Fruit fly (Drosophila melanogaster): ENCODE measurements around the gene CG11722.

The CG11722 gene

dm6 chr3R:10034995-10035446 is 10.3 kb downstream of the CG11722 start:
- no peak for TF ChIP-seq CG11617 (GFP tag; optimal IDR thresholded peaks at IDR 0.05)

- no peak for TF ChIP-seq CG33017 (tag; optimal IDR thresholded peaks at IDR 0.05)
- TF ChIP-seq CG7045 (GFP tag; optimal IDR thresholded peaks at IDR 0.05), result no peak
- TF ChIP-seq CG11617 (GFP tag; optimal IDR thresholded peaks at IDR 0.05), result no peak
- no peak for TF ChIP-seq toe (GFP tag; optimal IDR thresholded peaks at IDR 0.05)
- TF ChIP-seq cic (GFP tag; optimal IDR thresholded peaks at IDR 0.05), result no peak
- no peak for TF ChIP-seq bab1 (GFP tag; optimal IDR thresholded peaks at IDR 0.05)
- TF ChIP-seq Hr96 (GFP tag; optimal IDR thresholded peaks at IDR 0.05), result no peak
- no peak for TF ChIP-seq pad (GFP tag; optimal IDR thresholded peaks at IDR 0.05)
- no peak for TF ChIP-seq CG1620 (GFP tag; optimal IDR thresholded peaks at IDR 0.05)
- no peak for TF ChIP-seq ovo (GFP tag; optimal IDR thresholded peaks at IDR 0.05)
- no peak for TF ChIP-seq CG5204 (GFP tag; optimal IDR thresholded peaks at IDR 0.05)
These were observed 12.2 kb downstream of the CG11722 start for dm6 chr3R:10032951-10033720.

- TF ChIP-seq CG12768 (GFP tag; optimal IDR thresholded peaks at IDR 0.05) (no peak), cnc (optimal IDR thresholded peaks at IDR 0.05) (no peak), kay (GFP tag; ENCODE audit: borderline replicate concordance) (peak; percentile 92), CG7045 (GFP tag; optimal IDR thresholded peaks at IDR 0.05) (no peak)
These were observed 13.9 kb downstream of the CG11722 start for dm6 chr3R:10031480-10031879.

dm6 chr3R:10028378-10028777 is 17.0 kb downstream of the CG11722 start:
- TF ChIP-seq cnc (optimal IDR thresholded peaks at IDR 0.05), result no peak
- TF ChIP-seq toe (GFP tag; optimal IDR thresholded peaks at IDR 0.05), result no peak
- TF ChIP-seq cic (GFP tag; optimal IDR thresholded peaks at IDR 0.05), result no peak
- TF ChIP-seq CG14711 (tag; optimal IDR thresholded peaks at IDR 0.05), result no peak
- no peak for TF ChIP-seq tj (GFP tag; optimal IDR thresholded peaks at IDR 0.05)
- TF ChIP-seq Mnt (GFP tag; optimal IDR thresholded peaks at IDR 0.05), result no peak
- no peak for TF ChIP-seq CG7045 (GFP tag; optimal IDR thresholded peaks at IDR 0.05)
- no peak for TF ChIP-seq CG1620 (GFP tag; optimal IDR thresholded peaks at IDR 0.05)
- no peak for TF ChIP-seq pad (GFP tag; optimal IDR thresholded peaks at IDR 0.05)
- no peak for TF ChIP-seq ovo (GFP tag; optimal IDR thresholded peaks at IDR 0.05)
- TF ChIP-seq Hr96 (GFP tag; optimal IDR thresholded peaks at IDR 0.05), result no peak
- no peak for TF ChIP-seq Crg-1 (GFP tag; optimal IDR thresholded peaks at IDR 0.05)
- TF ChIP-seq Clk (GFP tag; optimal IDR thresholded peaks at IDR 0.05), result no peak
- TF ChIP-seq CG11617 (GFP tag; optimal IDR thresholded peaks at IDR 0.05), result no peak
- TF ChIP-seq CG33017 (tag; optimal IDR thresholded peaks at IDR 0.05), result no peak
- TF ChIP-seq bab1 (GFP tag; optimal IDR thresholded peaks at IDR 0.05), result no peak
- no peak for TF ChIP-seq CG12768 (GFP tag; optimal IDR thresholded peaks at IDR 0.05)
- TF ChIP-seq CG7101 (tag; optimal IDR thresholded peaks at IDR 0.05), result no peak
- no peak for TF ChIP-seq kay (GFP tag; ENCODE audit: borderline replicate concordance)
- no peak for TF ChIP-seq CG5204 (GFP tag; optimal IDR thresholded peaks at IDR 0.05)

dm6 chr3R:10025050-10025449 is 20.3 kb downstream of the CG11722 start, which contains the start of gene CG31407:
TSS of gene CG31407 (minus strand) at chr3R:10025150.
- TF ChIP-seq pad (GFP tag; optimal IDR thresholded peaks at IDR 0.05) (no peak), CG7101 (tag; optimal IDR thresholded peaks at IDR 0.05) (no peak), tj (GFP tag; optimal IDR thresholded peaks at IDR 0.05) (no peak), Crg-1 (GFP tag; optimal IDR thresholded peaks at IDR 0.05) (no peak), ovo (GFP tag; optimal IDR thresholded peaks at IDR 0.05) (no peak), Hr96 (GFP tag; optimal IDR thresholded peaks at IDR 0.05) (no peak), CG14711 (tag; optimal IDR thresholded peaks at IDR 0.05) (no peak), CG12768 (GFP tag; optimal IDR thresholded peaks at IDR 0.05) (no peak)

dm6 chr3R:10024032-10024712 is 21.2 kb downstream of the CG11722 start:
- no peak for TF ChIP-seq CG7045 (GFP tag; optimal IDR thresholded peaks at IDR 0.05)
- TF ChIP-seq cic (GFP tag; optimal IDR thresholded peaks at IDR 0.05), result no peak
- TF ChIP-seq CG1620 (GFP tag; optimal IDR thresholded peaks at IDR 0.05), result no peak
- no peak for TF ChIP-seq tj (GFP tag; optimal IDR thresholded peaks at IDR 0.05)
- TF ChIP-seq Crg-1 (GFP tag; optimal IDR thresholded peaks at IDR 0.05), result no peak
- TF ChIP-seq CG11617 (GFP tag; optimal IDR thresholded peaks at IDR 0.05), result no peak

dm6 chr3R:10001174-10001789 is 44.1 kb downstream of the CG11722 start, which contains the start of gene CG5359:
TSS of gene CG5359 (minus strand) at chr3R:10001276.
- no peak for TF ChIP-seq cnc (optimal IDR thresholded peaks at IDR 0.05)
- peak; percentile 66 for TF ChIP-seq bab1 (GFP tag; optimal IDR thresholded peaks at IDR 0.05)
- TF ChIP-seq kay (GFP tag; ENCODE audit: borderline replicate concordance), result no peak
- no peak for TF ChIP-seq cic (GFP tag; optimal IDR thresholded peaks at IDR 0.05)
- no peak for TF ChIP-seq CG7101 (tag; optimal IDR thresholded peaks at IDR 0.05)
- TF ChIP-seq Hr96 (GFP tag; optimal IDR thresholded peaks at IDR 0.05), result no peak
